Worm (Caenorhabditis elegans): ENCODE measurements around the gene pitr-3.

pitr-3 gene

ce11 chrV:9163897-9164296, 22.7 kb upstream of the pitr-3 start:
- TF ChIP-seq duxl-1 (tag; optimal IDR thresholded peaks at IDR 0.05; ENCODE audit: poor library complexity) (no peak), nhr-6 (tag; optimal IDR thresholded peaks at IDR 0.05) (no peak), unc-62 (GFP tag; optimal IDR thresholded peaks at IDR 0.05 in 1 of 2) (peak in 1 of 2 experiments; percentile 24), unc-62 (tag; optimal IDR thresholded peaks at IDR 0.05) (no peak), sdz-12 (GFP tag; optimal IDR thresholded peaks at IDR 0.05) (no peak), mep-1 (tag; optimal IDR thresholded peaks at IDR 0.05) (peak; percentile 39), T26A8.4 (GFP tag; IDR thresholded peaks at IDR 0.05) (0 out of 2 replicates have a peak, but pooled peaks have one; percentile 52), ama-1 (optimal IDR thresholded peaks at IDR 0.05) (peak; percentile 98), nhr-237 (tag; optimal IDR thresholded peaks at IDR 0.05) (no peak), ceh-20 (GFP tag; IDR thresholded peaks at IDR 0.05) (no peak), mes-2 (tag; optimal IDR thresholded peaks at IDR 0.05; ENCODE audit: poor library complexity, severe bottlenecking) (peak; percentile 35), zip-11 (GFP tag; IDR thresholded peaks at IDR 0.05) (no peak), ceh-32 (tag; optimal IDR thresholded peaks at IDR 0.05; ENCODE audit: poor library complexity) (no peak), mxl-2 (GFP tag; conservative IDR thresholded peaks at IDR 0.05) (no peak)

DNA sequence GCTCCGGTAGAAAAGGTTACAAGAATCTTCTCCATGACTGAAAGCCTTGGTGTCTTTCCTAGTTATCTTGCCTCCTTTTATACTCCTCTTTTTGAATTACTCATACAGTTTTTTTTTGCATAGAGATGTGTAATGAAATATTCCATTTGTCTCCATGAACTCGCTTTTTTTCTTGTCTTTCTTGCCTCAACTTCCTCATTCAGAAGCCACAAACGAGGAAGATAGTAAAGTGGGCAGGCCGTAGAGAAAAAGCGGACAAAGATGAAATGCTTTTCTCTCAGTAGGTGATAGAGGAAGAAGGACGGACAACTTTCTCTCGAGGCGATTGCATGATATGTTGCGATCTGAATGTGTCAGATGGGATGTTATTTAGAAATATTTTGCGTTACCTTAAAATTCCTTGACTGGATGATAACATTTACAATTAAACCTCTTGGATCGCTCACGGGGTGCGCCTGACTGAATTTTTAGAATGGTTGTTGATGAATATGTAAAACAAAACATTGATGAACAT, 21.8 kb upstream of the pitr-3 start, which contains the start of gene col-145:
Gene col-145 (minus strand): TSS at position 51 of the 514 bp plus-strand sequence.
- TF ChIP-seq F37D6.2 (tag; optimal IDR thresholded peaks at IDR 0.05) (no peak), hif-1 (tag; optimal IDR thresholded peaks at IDR 0.05) (no peak), hmg-1.1 (GFP tag; IDR thresholded peaks at IDR 0.05) (no peak), daf-12 (tag; optimal IDR thresholded peaks at IDR 0.05) (no peak), lin-39 (tag; optimal IDR thresholded peaks at IDR 0.05) (no peak), daf-19 (GFP tag; conservative IDR thresholded peaks at IDR 0.05) (no peak), zfp-2 (tag; optimal IDR thresholded peaks at IDR 0.05) (no peak), nhr-10 (tag; optimal IDR thresholded peaks at IDR 0.05) (no peak), hlh-30 (tag; optimal IDR thresholded peaks at IDR 0.05; ENCODE audit: insufficient read depth) (no peak), jun-1 (tag; optimal IDR thresholded peaks at IDR 0.05) (no peak), ceh-62 (tag; optimal IDR thresholded peaks at IDR 0.05) (no peak), nhr-111 (GFP tag; optimal IDR thresholded peaks at IDR 0.05) (no peak), fos-1 (tag; optimal IDR thresholded peaks at IDR 0.05) (no peak), lin-13 (GFP tag; optimal IDR thresholded peaks at IDR 0.05) (no peak), mes-2 (tag; optimal IDR thresholded peaks at IDR 0.05; ENCODE audit: poor library complexity, severe bottlenecking) (no peak), ctbp-1 (GFP tag; IDR thresholded peaks at IDR 0.05) (no peak)

- TF ChIP-seq set-16 (GFP tag; IDR thresholded peaks at IDR 0.05) (peak; percentile 96), cey-2 (tag; optimal IDR thresholded peaks at IDR 0.05; ENCODE audit: borderline replicate concordance, insufficient read depth) (no peak), T26A8.4 (GFP tag; IDR thresholded peaks at IDR 0.05) (0 out of 2 replicates have a peak, but pooled peaks have one; percentile 43), egl-43 (GFP tag; IDR thresholded peaks at IDR 0.05) (0 out of 2 replicates have a peak, but pooled peaks have one; percentile 32), daf-16 (GFP tag; optimal IDR thresholded peaks at IDR 0.05) (no peak), daf-16 (tag; optimal IDR thresholded peaks at IDR 0.05) (no peak)
Observed at ce11 chrV:9162118-9162729, 21.0 kb upstream of the pitr-3 start.

DNA sequence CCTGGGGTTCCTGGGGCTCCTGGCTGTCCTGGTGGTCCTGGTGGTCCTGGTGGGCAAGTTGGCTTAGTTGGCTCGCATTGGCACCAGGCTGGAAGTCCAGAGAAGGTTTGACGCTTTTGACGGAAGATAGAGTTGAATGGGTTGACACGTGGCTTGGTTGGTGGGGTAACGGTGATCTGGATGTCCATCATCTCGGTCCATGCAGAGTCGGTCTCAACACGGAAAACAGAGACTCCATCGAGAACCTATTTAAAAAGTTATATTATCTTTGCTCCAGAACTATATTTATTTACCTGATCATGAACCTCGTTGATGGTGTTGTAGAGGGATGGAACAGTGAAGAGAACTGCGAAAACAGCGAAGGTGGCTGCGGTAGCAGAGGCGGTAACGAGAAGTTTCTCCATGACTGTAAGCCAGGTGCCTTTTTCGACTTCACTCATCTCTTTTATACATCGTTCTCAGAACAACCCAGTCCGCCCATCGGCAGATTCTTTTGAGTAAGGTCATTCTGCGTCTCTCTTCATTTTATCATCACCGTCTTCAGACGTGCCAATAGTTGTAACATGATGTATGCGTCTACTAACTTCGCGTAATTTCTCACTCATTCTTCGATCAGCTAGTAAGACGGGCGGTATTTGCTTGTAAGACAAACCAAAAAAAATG, 19.2 kb upstream of the pitr-3 start, which contains the start of gene col-144:
Gene col-144 (minus strand): TSS at position 419 of the 663 bp plus-strand sequence.
- TF ChIP-seq hlh-30 (tag; optimal IDR thresholded peaks at IDR 0.05; ENCODE audit: insufficient read depth) (peak; percentile 41), gei-8 (GFP tag; optimal IDR thresholded peaks at IDR 0.05) (no peak), unc-62 (GFP tag; optimal IDR thresholded peaks at IDR 0.05 in 1 of 2) (peak in 1 of 2 experiments; percentile 17), unc-62 (tag; optimal IDR thresholded peaks at IDR 0.05) (no peak), zfp-3 (GFP tag; conservative IDR thresholded peaks at IDR 0.05) (peak; percentile 32; the same call in 1 of the 2 replicates), set-16 (GFP tag; IDR thresholded peaks at IDR 0.05) (peak; percentile 86), mxl-3 (GFP tag; optimal IDR thresholded peaks at IDR 0.05) (peak; percentile 19), R02D3.7 (tag; optimal IDR thresholded peaks at IDR 0.05) (no peak), F26F4.8 (GFP tag; conservative IDR thresholded peaks at IDR 0.05) (no peak), ctbp-1 (GFP tag; IDR thresholded peaks at IDR 0.05) (no peak), zip-11 (GFP tag; IDR thresholded peaks at IDR 0.05) (no peak), lin-1 (GFP tag; IDR thresholded peaks at IDR 0.05) (no peak), nhr-25 (tag; optimal IDR thresholded peaks at IDR 0.05; ENCODE audit: borderline replicate concordance, insufficient read depth) (peak; percentile 63), pqm-1 (tag; optimal IDR thresholded peaks at IDR 0.05) (no peak), nhr-6 (tag; optimal IDR thresholded peaks at IDR 0.05) (no peak), lin-15B (tag; optimal IDR thresholded peaks at IDR 0.05) (no peak)
